Worm (Caenorhabditis elegans): Measurements from ENCODE around the gene nuo-3.

The nuo-3 gene

DNA sequence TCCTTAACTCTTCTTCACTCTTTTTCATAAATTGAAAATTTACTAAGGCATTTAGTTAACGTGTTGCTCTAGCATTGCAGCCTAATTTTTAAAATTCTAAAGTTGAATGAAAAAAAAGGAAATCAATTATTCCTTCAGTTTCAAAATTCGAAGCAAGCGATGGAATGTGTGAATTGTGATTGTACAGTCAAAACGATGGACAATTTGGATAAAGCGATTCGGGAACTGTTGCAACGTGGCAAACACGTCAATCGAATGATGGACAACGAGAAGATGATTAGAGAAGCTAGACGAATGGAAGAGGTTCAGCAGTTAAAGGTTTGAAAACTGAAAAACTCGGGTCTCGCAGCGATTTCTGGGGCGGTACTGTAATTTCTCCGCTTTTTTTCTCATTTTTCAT, 1.8 kb upstream of the nuo-3 start, which contains the start of gene Y57G11C.14:
Gene Y57G11C.14, plus strand, starts transcription at position 126 of the 400 bp plus-strand sequence.
- peak; percentile 4 for TF ChIP-seq ama-1 (optimal IDR thresholded peaks at IDR 0.05)
- TF ChIP-seq ces-1 (GFP tag; optimal IDR thresholded peaks at IDR 0.05) = no peak

DNA sequence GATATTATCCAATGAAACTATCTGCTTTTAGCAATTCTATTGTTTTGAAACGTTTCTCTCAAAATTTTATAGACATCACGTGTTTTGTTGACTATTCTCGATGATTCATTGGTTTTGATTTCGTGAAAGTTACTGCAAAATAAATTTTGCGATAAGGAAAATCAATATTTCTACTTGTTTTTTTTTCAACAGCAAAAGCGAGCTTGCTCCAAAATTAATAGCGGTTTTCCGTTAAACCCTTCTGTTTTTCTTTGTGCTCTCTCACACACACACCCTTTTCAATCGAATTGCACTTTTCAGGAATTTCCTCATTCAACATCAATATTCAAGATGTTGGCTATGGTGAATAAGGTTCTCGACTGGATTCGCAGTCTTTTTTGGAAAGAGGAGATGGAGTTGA, 505 bp upstream of the nuo-3 start, which contains the start of gene arl-8:
Gene arl-8, plus strand, starts transcription at position 301 of the 400 bp plus-strand sequence.
- no peak for TF ChIP-seq nhr-84 (tag; optimal IDR thresholded peaks at IDR 0.05)
- no peak for TF ChIP-seq ztf-4 (tag; optimal IDR thresholded peaks at IDR 0.05)
- no peak for TF ChIP-seq efl-1 (optimal IDR thresholded peaks at IDR 0.05)
- TF ChIP-seq efl-1 (GFP tag; optimal IDR thresholded peaks at IDR 0.05 in 1 of 2) = no peak
- TF ChIP-seq pqm-1 (tag; optimal IDR thresholded peaks at IDR 0.05) = no peak
- TF ChIP-seq skn-1 (tag; optimal IDR thresholded peaks at IDR 0.05) = no peak
- no peak for TF ChIP-seq hlh-17 (GFP tag; optimal IDR thresholded peaks at IDR 0.05; ENCODE audit: borderline replicate concordance)
- no peak for TF ChIP-seq aly-2 (tag; optimal IDR thresholded peaks at IDR 0.05)
- no peak for TF ChIP-seq C34B4.2 (tag; optimal IDR thresholded peaks at IDR 0.05)
- TF ChIP-seq ceh-63 (GFP tag; optimal IDR thresholded peaks at IDR 0.05) = no peak
- no peak for TF ChIP-seq nhr-85 (tag)
- TF ChIP-seq unc-30 (tag; optimal IDR thresholded peaks at IDR 0.05) = no peak
- TF ChIP-seq isw-1 (GFP tag; IDR thresholded peaks at IDR 0.05) = no peak
- no peak for TF ChIP-seq mab-9 (GFP tag; IDR thresholded peaks at IDR 0.05)
- no peak for TF ChIP-seq nhr-77 (tag; optimal IDR thresholded peaks at IDR 0.05)

DNA sequence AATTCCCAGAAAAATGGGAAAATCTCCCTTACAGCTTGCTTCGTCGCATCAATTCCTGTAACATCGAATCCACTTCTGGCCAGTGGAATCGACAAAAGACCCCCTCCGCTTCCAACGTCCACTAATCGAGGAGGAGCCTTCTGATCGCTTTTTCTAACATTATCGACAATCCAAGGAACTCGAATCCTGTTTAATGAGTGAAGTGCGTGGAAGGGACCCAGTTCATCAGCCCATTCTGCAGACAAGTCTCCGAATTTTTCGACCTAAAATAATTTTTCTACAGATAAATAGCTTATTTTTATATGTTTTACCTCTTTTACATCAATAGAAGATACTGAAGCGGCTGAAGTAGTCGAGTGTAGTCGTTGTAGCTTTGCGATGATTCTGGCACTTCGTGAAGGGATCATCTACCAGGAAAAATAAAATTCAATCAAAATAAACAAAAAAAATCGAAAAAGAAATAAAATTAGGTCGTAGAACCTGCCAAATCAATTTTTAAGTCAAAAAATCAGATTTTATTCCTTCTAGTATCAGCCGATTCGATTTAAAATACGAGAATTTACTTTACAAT, 1.3 kb downstream of the nuo-3 start, which contains the start of gene coq-3:
Gene coq-3, minus strand, starts transcription at position 407 of the 571 bp plus-strand sequence.
- TF ChIP-seq ceh-88 (GFP tag; IDR thresholded peaks at IDR 0.05) (no peak), swsn-7 (tag; optimal IDR thresholded peaks at IDR 0.05) (no peak), nhr-90 (tag; optimal IDR thresholded peaks at IDR 0.05; ENCODE audit: poor library complexity) (peak; percentile 10), egl-27 (tag; optimal IDR thresholded peaks at IDR 0.05) (no peak), ama-1 (optimal IDR thresholded peaks at IDR 0.05) (peak; percentile 27), nhr-47 (tag; optimal IDR thresholded peaks at IDR 0.05) (no peak), mef-2 (tag; optimal IDR thresholded peaks at IDR 0.05) (no peak), pax-3 (tag; optimal IDR thresholded peaks at IDR 0.05) (no peak), jun-1 (tag; optimal IDR thresholded peaks at IDR 0.05) (no peak), nhr-85 (tag) (no peak), snu-23 (GFP tag; optimal IDR thresholded peaks at IDR 0.05) (no peak)

ce11 chrIV:14793900-14794624, 3.3 kb downstream of the nuo-3 start:
- TF ChIP-seq sox-4 (tag; optimal IDR thresholded peaks at IDR 0.05) = no peak
- peak; percentile 86 for TF ChIP-seq lin-14 (GFP tag; optimal IDR thresholded peaks at IDR 0.05)
- TF ChIP-seq nhr-47 (tag; optimal IDR thresholded peaks at IDR 0.05) = peak; percentile 65
- TF ChIP-seq zip-4 (GFP tag; optimal IDR thresholded peaks at IDR 0.05) = no peak
- TF ChIP-seq nhr-84 (tag; optimal IDR thresholded peaks at IDR 0.05) = no peak
- TF ChIP-seq unc-86 (tag; optimal IDR thresholded peaks at IDR 0.05) = peak; percentile 49
- TF ChIP-seq nhr-71 (tag; optimal IDR thresholded peaks at IDR 0.05) = peak; percentile 62
- TF ChIP-seq swsn-7 (tag; optimal IDR thresholded peaks at IDR 0.05) = peak; percentile 64
- TF ChIP-seq snu-23 (GFP tag; optimal IDR thresholded peaks at IDR 0.05) = peak; percentile 47
- TF ChIP-seq ceh-90 (tag; optimal IDR thresholded peaks at IDR 0.05) = no peak
- peak; percentile 8 for TF ChIP-seq unc-130 (tag; optimal IDR thresholded peaks at IDR 0.05)
- peak; percentile 37 for TF ChIP-seq ztf-4 (tag; optimal IDR thresholded peaks at IDR 0.05)
- TF ChIP-seq ceh-63 (GFP tag; optimal IDR thresholded peaks at IDR 0.05) = no peak
- no peak for TF ChIP-seq C04F5.9 (tag; optimal IDR thresholded peaks at IDR 0.05)
- TF ChIP-seq rnt-1 (tag; optimal IDR thresholded peaks at IDR 0.05) = peak; percentile 14
- no peak for TF ChIP-seq ceh-8 (GFP tag; optimal IDR thresholded peaks at IDR 0.05)
- TF ChIP-seq nhr-90 (tag; optimal IDR thresholded peaks at IDR 0.05; ENCODE audit: poor library complexity) = peak; percentile 23
- peak in 1 of 3 experiments; percentile 32 for TF ChIP-seq dpl-1 (GFP tag; optimal IDR thresholded peaks at IDR 0.05)
- TF ChIP-seq ama-1 (optimal IDR thresholded peaks at IDR 0.05) = no peak
- TF ChIP-seq pax-3 (tag; optimal IDR thresholded peaks at IDR 0.05) = no peak
- peak; percentile 38 for TF ChIP-seq jun-1 (tag; optimal IDR thresholded peaks at IDR 0.05)
- TF ChIP-seq fkh-8 (tag; optimal IDR thresholded peaks at IDR 0.05) = peak; percentile 69
- TF ChIP-seq fos-1 (tag; optimal IDR thresholded peaks at IDR 0.05) = no peak
- TF ChIP-seq sup-37 (GFP tag; optimal IDR thresholded peaks at IDR 0.05) = no peak
- no peak for TF ChIP-seq ceh-88 (GFP tag; IDR thresholded peaks at IDR 0.05)
- no peak for TF ChIP-seq elt-2 (tag; optimal IDR thresholded peaks at IDR 0.05)
- peak; percentile 56 for TF ChIP-seq tbx-2 (tag; optimal IDR thresholded peaks at IDR 0.05)
- TF ChIP-seq nhr-19 (GFP tag; conservative IDR thresholded peaks at IDR 0.05) = peak; percentile 15; the same call in 1 of the 2 replicates
- TF ChIP-seq blmp-1 (tag; optimal IDR thresholded peaks at IDR 0.05) = peak; percentile 100

Data from whole organism, L1 larva.